Worm (Caenorhabditis elegans) whole organism, L4 larva: ENCODE results near the gene cpd-2.

Experiments used
- D1046.2 ChIP-seq: fragments of 200-800 bp; sonication (Bioruptor generic); IDR thresholded peaks from 2 replicates; pipeline ENCODE4 v1.3.6; 2022; ENCODE audit warnings: missing genetic modification characterization, missing compliant biosample characterization
- Y75B8A.6 ChIP-seq: fragments of 200-800 bp; sonication (Bioruptor generic); IDR thresholded peaks from 2 replicates; pipeline ENCODE4 v1.3.6; 2022; ENCODE audit warnings: missing genetic modification reagents, missing genetic modification characterization, missing compliant biosample characterization
- aha-1 ChIP-seq: fragments of 150-350 bp; peaks from one replicate; lab custom pipeline; 2014; ENCODE audit warnings: missing biosample characterization, missing genetic modification characterization
- cey-2 ChIP-seq: sonication (generic microtip); optimal IDR thresholded peaks from 3 replicates; lab custom pipeline; 2017; ENCODE audit warnings: missing genetic modification characterization, mild to moderate bottlenecking, missing compliant biosample characterization, antibody characterized with exemption, borderline replicate concordance; ENCODE audit not compliant: insufficient read depth
- dmd-6 ChIP-seq: fragments of 200-800 bp; sonication (Bioruptor generic); IDR thresholded peaks from 2 replicates; pipeline ENCODE4 v1.3.6; 2022; ENCODE audit warnings: missing genetic modification reagents, missing genetic modification characterization, missing compliant biosample characterization
- dmd-8 ChIP-seq: fragments of 200-800 bp; sonication (Bioruptor generic); IDR thresholded peaks from 2 replicates; pipeline ENCODE4 v1.3.6; 2022; ENCODE audit warnings: missing genetic modification characterization, missing compliant biosample characterization
- egl-43 ChIP-seq: fragments of 200-800 bp; sonication (Bioruptor generic); IDR thresholded peaks from 2 replicates; pipeline ENCODE4 v1.3.6; 2022; ENCODE audit warnings: missing genetic modification reagents, missing genetic modification characterization, missing compliant biosample characterization
- hif-1 ChIP-seq, 2 experiments: sonication (generic microtip); optimal IDR thresholded peaks; 2 replicates each; lab custom pipeline; 2016 to 2017; ENCODE audit warnings: missing compliant biosample characterization in 2 of 2, missing genetic modification characterization in 2 of 2, missing genetic modification reagents in 2 of 2, missing genotype in 2 of 2, mild to moderate bottlenecking in 1 of 2
- hlh-11 ChIP-seq: fragments of 200-800 bp; sonication (Bioruptor generic); optimal IDR thresholded peaks from 2 replicates; lab custom pipeline; 2018; ENCODE audit warnings: mild to moderate bottlenecking, missing genetic modification characterization, missing compliant biosample characterization
- lir-3 ChIP-seq: sonication (generic microtip); optimal IDR thresholded peaks from 2 replicates; lab custom pipeline; 2016; ENCODE audit warnings: mild to moderate bottlenecking, missing genetic modification characterization, missing compliant biosample characterization
- lsy-2 ChIP-seq, 2 experiments: fragments of 150-350 bp in 1 of 2; sonication (generic microtip) in 1 of 2; optimal IDR thresholded peaks; 2 replicates each; lab custom pipeline; 2014 to 2017; ENCODE audit warnings: missing biosample characterization in 2 of 2, missing genetic modification characterization in 2 of 2
- mdt-29 ChIP-seq: fragments of 200-800 bp; sonication (Bioruptor generic); IDR thresholded peaks from 2 replicates; pipeline ENCODE4 v1.3.6; 2022; ENCODE audit warnings: missing genetic modification reagents, missing genetic modification characterization, missing compliant biosample characterization
- nhr-11 ChIP-seq: fragments of 150-350 bp; optimal IDR thresholded peaks from 2 replicates; lab custom pipeline; 2014; ENCODE audit warnings: missing biosample characterization, missing genetic modification characterization
- nhr-237 ChIP-seq: sonication (generic microtip); optimal IDR thresholded peaks from 2 replicates; lab custom pipeline; 2017; ENCODE audit warnings: missing biosample characterization, missing genetic modification characterization
- nhr-28 ChIP-seq: fragments of 150-350 bp; optimal IDR thresholded peaks from 2 replicates; lab custom pipeline; 2014; ENCODE audit warnings: missing biosample characterization, missing genetic modification characterization
- nhr-41 ChIP-seq: fragments of 200-800 bp; sonication (Bioruptor generic); IDR thresholded peaks from 2 replicates; pipeline ENCODE4 v1.3.6; 2022; ENCODE audit warnings: missing genetic modification reagents, missing genetic modification characterization, missing compliant biosample characterization
- nhr-48 ChIP-seq: sonication (generic microtip); optimal IDR thresholded peaks from 2 replicates; lab custom pipeline; 2016; ENCODE audit warnings: mild to moderate bottlenecking, missing genetic modification characterization, missing compliant biosample characterization
- nhr-76 ChIP-seq: fragments of 150-350 bp; optimal IDR thresholded peaks from 2 replicates; lab custom pipeline; 2014; ENCODE audit warnings: missing biosample characterization, missing genetic modification characterization
- nhr-77 ChIP-seq: fragments of 150-350 bp; optimal IDR thresholded peaks from 2 replicates; lab custom pipeline; 2014; ENCODE audit warnings: missing biosample characterization, missing genetic modification characterization
- pha-4 ChIP-seq, 2 experiments: fragments of 150-350 bp in 1 of 2; fragments of 200-800 bp in 1 of 2; sonication (Bioruptor generic) in 1 of 2; IDR thresholded peaks in 1 of 2; optimal IDR thresholded peaks in 1 of 2; 2 replicates each; pipeline versions ENCODE4 v1.3.6 to Lab custom; 2014 to 2022; ENCODE audit warnings: missing genetic modification characterization in 2 of 2, missing genetic modification reagents in 2 of 2, missing biosample characterization in 1 of 2, missing compliant biosample characterization in 1 of 2
- sdz-12 ChIP-seq: fragments of 200-800 bp; sonication (Bioruptor generic); optimal IDR thresholded peaks from 2 replicates; lab custom pipeline; 2018; ENCODE audit warnings: mild to moderate bottlenecking, missing genetic modification characterization, missing compliant biosample characterization
- set-16 ChIP-seq: fragments of 200-800 bp; sonication (Bioruptor generic); IDR thresholded peaks from 2 replicates; pipeline ENCODE4 v1.3.6; 2022; ENCODE audit warnings: missing genetic modification reagents, missing genetic modification characterization, missing compliant biosample characterization
- snpc-1.2 ChIP-seq: fragments of 200-800 bp; sonication (Bioruptor generic); IDR thresholded peaks from 2 replicates; pipeline ENCODE4 v1.3.6; 2022; ENCODE audit warnings: missing genetic modification reagents, missing genetic modification characterization, missing compliant biosample characterization
- snpc-4 ChIP-seq: fragments of 150-350 bp; optimal IDR thresholded peaks from 2 replicates; lab custom pipeline; 2014; ENCODE audit warnings: missing biosample characterization, missing genetic modification characterization
- unc-130 ChIP-seq: sonication (generic microtip); optimal IDR thresholded peaks from 2 replicates; lab custom pipeline; 2016; ENCODE audit warnings: missing genetic modification reagents, missing genetic modification characterization, missing compliant biosample characterization
- unc-39 ChIP-seq: sonication (generic microtip); optimal IDR thresholded peaks from 2 replicates; lab custom pipeline; 2017; ENCODE audit warnings: missing biosample characterization, missing genetic modification characterization
- ztf-11 ChIP-seq: fragments of 150-350 bp; optimal IDR thresholded peaks from 2 replicates; lab custom pipeline; 2014; ENCODE audit warnings: missing biosample characterization, missing genetic modification characterization

Gene cpd-2

DNA sequence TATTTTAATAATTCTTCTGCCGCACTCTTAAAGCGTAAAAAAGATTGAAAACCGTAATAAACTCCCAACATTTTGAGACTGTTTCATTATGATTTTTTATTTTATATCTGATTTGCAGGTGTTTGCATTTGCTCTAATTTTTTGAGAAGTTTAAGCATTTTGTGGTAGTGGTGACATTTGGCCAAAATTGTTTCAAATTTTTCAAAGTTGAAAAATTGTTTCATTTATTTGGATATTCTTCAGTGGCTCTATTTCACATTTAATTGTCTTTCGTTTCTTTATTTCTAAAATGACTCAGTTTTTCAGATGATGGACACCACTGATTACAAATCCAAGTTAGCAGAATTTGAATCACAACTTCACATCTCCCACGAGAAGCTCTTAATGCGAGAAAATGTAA, 44.7 kb downstream of the cpd-2 start, which contains the start of gene C30F2.5:
Gene C30F2.5, plus strand, starts transcription at position 301 of the 400 bp plus-strand sequence.
- TF ChIP-seq aha-1 (tag; lab: Kevin White, UChicago) (peak; percentile 1), cey-2 (tag; lab: Kevin White, UChicago) (no peak)

DNA sequence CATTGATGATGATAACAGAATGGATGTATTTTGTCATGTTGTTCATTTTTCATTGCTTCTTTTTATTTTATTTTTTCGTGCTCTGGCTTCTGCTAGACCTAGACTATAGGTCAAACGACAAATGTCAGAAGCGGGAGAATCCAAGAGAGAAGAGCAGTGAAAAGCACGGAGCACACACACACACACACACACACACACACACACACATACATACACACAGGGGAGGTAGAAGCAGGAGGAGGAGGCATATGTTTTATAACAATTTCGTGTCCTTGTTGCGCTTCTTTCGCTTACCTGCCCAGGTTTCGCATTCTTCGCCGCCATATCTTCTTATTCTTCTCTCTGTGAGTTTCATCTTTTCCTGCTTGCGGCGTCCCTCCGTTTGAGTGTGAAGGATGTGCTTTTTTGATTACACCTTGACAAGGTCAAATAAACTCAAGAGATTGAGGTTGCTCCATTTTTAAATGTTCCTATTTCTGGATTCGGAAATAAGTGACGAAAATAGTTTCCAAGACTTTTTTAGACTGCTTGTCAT, 48.5 kb downstream of the cpd-2 start:
- TF ChIP-seq lsy-2 (tag; optimal IDR thresholded peaks at IDR 0.05; lab: Kevin White, UChicago) = no peak
- no peak for TF ChIP-seq nhr-77 (tag; lab: Kevin White, UChicago)
- no peak for TF ChIP-seq unc-39 (tag; lab: Kevin White, UChicago)
- TF ChIP-seq snpc-1.2 (GFP tag; lab: Robert Waterston, UW) = no peak
- TF ChIP-seq lir-3 (tag; lab: Kevin White, UChicago) = no peak
- peak; percentile 77 for TF ChIP-seq aha-1 (tag; lab: Kevin White, UChicago)
- peak; percentile 24 for TF ChIP-seq nhr-28
- peak in 1 of 2 experiments; percentile 11 for TF ChIP-seq hif-1 (tag; optimal IDR thresholded peaks at IDR 0.05; lab: Kevin White, UChicago)
- 0 out of 2 replicates have a peak, but pooled peaks have one; percentile 12 for TF ChIP-seq dmd-6 (GFP tag; lab: Robert Waterston, UW)
- TF ChIP-seq ztf-11 (tag; lab: Kevin White, UChicago) = no peak
- no peak for TF ChIP-seq set-16 (GFP tag; lab: Robert Waterston, UW)
- TF ChIP-seq nhr-11 = peak; percentile 55
- peak; percentile 39 for TF ChIP-seq hlh-11 (tag; lab: Kevin White, UChicago)
- no peak for TF ChIP-seq nhr-41 (GFP tag; lab: Robert Waterston, UW)
- TF ChIP-seq mdt-29 (GFP tag; lab: Robert Waterston, UW) = no peak

DNA sequence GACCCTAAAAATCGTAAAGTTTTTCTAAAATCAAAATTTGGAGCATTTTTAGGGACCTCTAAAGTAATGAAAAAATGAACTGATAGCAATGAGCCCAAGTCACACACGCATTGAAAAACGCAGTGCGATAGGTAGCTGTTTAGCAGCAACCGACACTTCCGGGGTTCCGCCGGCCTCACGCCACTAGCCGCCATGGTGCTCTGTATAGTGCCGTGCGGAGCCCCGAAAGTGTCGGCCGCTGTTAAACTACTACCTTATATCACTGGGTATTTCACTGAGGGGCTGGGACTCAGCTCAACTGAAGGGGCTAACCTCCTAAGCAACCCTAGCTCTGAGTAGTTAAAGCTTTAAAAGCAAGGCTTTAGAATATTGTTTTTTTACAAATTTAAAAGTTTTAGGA, 49.6 kb downstream of the cpd-2 start:
- TF ChIP-seq D1046.2 (GFP tag; lab: Robert Waterston, UW) = no peak
- 0 out of 2 replicates have a peak, but pooled peaks have one; percentile 27 for TF ChIP-seq egl-43 (GFP tag; lab: Robert Waterston, UW)
- TF ChIP-seq nhr-237 (tag; lab: Kevin White, UChicago) = no peak

DNA sequence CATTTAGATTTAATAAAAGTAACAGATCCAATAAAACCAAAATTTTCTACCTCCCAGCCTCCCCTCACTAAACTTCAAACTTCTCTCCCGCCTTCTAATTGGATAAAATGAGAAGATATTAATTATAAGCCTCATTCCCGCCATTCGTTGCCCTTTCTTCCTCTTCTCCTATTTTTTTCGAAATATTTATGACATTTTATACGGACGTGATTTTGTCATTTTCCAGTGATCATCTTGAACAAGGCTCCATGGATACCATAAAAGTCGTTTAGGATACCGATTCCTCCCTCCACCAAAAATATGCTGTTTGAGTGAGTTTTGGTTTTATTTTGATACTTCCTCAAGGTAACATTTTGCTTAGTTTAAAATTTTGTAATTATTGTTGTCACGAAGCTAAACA, 53.7 kb downstream of the cpd-2 start, which contains the start of gene ZK1073.2:
Gene ZK1073.2, plus strand, starts transcription at position 301 of the 400 bp plus-strand sequence.
- TF ChIP-seq unc-130 (GFP tag; lab: Kevin White, UChicago) = no peak
- no peak for TF ChIP-seq sdz-12 (GFP tag; lab: Kevin White, UChicago)
- TF ChIP-seq snpc-1.2 (GFP tag; lab: Robert Waterston, UW) = no peak
- TF ChIP-seq dmd-8 (GFP tag; lab: Robert Waterston, UW) = no peak
- TF ChIP-seq unc-39 (tag; lab: Kevin White, UChicago) = no peak
- TF ChIP-seq Y75B8A.6 (GFP tag; lab: Robert Waterston, UW) = no peak
- TF ChIP-seq nhr-48 (tag; lab: Kevin White, UChicago) = no peak
- TF ChIP-seq nhr-76 (tag; lab: Kevin White, UChicago) = no peak
- no peak for TF ChIP-seq pha-4 (GFP tag; IDR thresholded peaks at IDR 0.05; lab: Robert Waterston, UW)
- no peak for TF ChIP-seq pha-4 (tag; optimal IDR thresholded peaks at IDR 0.05; lab: Kevin White, UChicago)
- TF ChIP-seq snpc-4 (tag; lab: Kevin White, UChicago) = no peak
- TF ChIP-seq, all 104 proteins: peak for 0
